Fruit fly (Drosophila melanogaster): Measurements from ENCODE around the gene CG12708.

The CG12708 gene

DNA sequence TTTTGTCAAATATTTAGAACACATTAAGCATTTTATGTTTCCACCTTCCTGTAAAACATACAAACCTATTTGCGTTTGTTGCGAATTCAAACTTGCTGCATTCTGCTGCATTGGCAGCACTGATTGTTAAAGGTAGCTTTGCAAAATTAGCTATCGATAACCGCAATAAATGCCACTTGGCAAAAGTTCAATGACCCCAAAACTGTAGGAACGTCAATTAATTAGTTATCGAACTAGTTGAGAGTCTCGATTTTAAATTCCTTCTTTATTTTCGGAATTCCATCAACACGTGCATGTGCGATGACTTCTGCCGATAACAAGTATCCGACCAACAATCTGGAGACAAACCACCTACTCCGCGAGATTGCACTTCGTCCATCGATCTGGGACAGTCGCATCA, 13.0 kb upstream of the CG12708 start, which contains the start of gene CG8119:
CG8119 (plus strand) TSS at position 301 of the 400 bp plus-strand sequence.
- no peak for TF ChIP-seq CG17801 (GFP tag; optimal IDR thresholded peaks at IDR 0.05; ENCODE audit: partially characterized antibody)

DNA sequence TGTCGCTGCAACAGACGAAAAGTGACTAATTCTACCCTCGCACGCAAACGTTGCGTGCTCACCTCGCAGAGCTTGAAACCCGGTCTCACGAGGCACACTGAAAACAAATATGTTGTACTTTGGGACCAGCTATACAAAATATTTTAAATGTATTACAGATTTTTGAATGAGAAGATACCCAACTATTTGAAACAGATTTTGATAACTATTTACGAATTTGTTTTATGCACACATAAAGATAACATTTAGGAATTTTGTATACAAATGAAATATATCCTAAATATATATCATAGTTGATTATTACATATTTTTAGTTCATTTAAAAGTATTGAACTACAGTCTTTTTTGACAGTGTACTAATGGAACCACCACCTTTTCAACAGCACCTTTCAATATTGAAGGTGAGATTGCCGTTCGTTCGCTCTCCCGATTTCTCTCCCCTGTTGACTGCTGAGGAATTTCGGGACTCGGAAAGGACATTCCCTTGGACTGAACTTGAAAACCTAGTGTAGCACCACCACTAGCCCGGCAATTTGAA, 4.2 kb upstream of the CG12708 start, which contains the start of gene CG15646:
CG15646 (minus strand) TSS at position 4 of the 538 bp plus-strand sequence.
- no peak for TF ChIP-seq CG17801 (GFP tag; optimal IDR thresholded peaks at IDR 0.05; ENCODE audit: partially characterized antibody)

DNA sequence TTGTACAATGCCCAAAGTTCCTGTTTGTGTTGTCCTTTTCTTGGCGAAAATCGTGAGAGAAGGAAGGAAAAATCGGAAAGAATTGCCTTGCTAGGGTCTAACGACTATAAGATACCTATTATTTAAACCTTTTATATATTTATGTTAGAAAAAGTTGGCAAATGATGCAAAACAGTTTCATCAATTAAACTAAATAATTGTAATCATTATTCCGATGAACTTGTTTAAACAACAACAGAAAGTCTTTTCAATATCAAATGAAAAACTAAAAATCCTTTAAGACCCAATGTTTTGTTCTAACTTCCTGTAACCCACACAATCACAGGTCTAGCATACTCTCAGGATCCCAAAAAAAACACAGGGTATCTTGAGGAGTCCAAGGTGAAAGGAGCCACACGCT, 939 bp upstream of the CG12708 start:
- TF ChIP-seq CG17801 (GFP tag; optimal IDR thresholded peaks at IDR 0.05; ENCODE audit: partially characterized antibody) = no peak

DNA sequence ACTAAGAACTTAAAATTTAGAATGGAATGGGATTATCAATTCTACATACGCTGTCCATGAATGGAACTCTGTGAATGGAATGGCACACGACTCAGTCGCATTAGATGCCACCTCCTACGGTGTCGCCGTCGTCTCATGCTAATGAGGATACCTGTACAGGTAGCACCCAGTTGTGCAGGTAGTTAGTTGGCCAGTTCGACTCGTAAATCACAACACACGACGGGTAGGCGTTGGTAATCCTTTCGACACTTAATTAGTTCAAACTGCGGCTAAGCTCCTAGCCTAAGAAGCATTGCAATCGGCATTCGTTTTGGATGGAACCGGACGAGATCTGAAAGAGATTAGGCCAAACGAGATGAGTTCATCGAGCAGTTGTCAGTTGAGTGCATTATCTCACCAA, 9.1 kb downstream of the CG12708 start:
- no peak for TF ChIP-seq CG17801 (GFP tag; optimal IDR thresholded peaks at IDR 0.05; ENCODE audit: partially characterized antibody)

DNA sequence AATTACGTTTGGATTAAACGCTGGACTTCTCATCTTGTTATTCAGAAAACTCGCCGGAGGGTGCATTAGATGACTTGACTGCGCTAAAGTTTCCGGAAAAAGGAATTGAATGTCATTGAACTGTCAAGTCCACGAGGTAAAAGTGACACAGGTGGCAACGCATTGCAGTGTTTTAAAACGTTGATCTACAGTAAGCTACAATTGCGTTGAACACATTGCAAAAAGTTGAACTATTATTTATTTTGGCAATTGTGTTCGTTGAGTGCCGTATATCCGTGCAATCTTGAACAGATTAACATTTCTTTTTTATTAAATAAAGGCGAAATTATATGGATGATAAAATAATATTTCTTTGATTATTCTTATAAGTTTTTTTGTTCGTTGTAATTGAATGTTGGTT, 13.5 kb downstream of the CG12708 start, which contains the start of gene CG15599:
CG15599 (minus strand) TSS at position 101 of the 400 bp plus-strand sequence.
- no peak for TF ChIP-seq CG17801 (GFP tag; optimal IDR thresholded peaks at IDR 0.05; ENCODE audit: partially characterized antibody)

DNA sequence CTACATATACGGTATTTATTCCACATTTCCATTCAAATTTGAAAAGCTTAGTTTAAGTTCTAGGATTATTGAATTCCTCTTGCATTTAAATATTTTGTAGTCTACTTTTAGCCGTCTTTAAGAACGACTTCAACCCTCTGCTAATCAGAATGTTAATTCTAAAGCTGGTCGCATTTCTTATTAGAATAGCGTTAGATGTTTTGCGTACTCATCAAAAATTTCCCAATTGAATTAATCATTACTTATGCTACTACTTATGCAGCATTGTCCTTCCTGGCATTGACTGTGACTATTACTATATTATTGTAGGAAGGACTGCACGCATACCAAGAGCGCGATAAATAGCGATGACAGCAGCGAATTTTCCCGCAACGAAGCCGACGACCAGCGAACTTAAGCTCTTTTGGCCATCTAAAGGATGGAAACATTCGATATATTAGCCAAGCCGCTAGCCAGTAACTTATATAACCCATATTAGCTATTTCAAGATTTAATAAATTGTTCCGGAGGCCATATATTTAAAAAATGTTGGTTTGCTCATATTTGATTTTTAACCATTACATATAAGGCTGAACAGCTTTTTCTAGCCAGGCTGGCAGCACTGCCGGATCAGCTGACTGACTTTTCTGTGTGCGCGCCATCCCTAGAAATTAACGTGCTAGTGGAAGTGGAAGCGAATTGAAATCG, 21.7 kb downstream of the CG12708 start, which contains the start of gene CG8128:
CG8128 (plus strand) TSS at position 641 of the 687 bp plus-strand sequence.
- peak; percentile 8 for TF ChIP-seq CG17801 (GFP tag; optimal IDR thresholded peaks at IDR 0.05; ENCODE audit: partially characterized antibody)

DNA sequence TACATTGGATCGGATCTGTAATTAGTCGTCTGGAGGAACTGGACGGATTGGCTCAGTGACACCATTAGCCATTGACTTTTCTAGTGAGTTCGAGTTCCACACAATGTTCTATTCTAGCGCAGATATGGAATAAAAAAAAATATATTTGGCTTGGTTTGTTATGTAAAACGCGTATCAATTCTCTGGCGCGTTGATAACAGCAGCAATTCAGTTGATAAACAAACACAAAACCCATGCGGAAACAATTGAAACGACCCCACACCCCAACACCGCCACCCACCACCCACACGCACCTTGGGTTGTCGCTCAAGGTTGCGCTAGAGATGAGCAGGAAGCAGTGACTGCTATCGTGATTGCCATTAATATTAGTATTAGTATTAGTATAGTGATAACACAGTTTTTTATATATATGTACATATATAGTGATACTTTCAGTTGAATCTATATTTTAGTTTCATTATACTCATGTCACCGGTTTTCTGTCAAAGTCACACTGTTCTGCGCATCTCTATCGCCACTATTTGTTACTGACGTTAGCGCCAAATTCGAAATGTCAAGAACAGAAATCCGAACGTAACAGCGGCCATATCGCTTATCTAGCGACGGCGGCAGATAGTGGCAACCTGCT, 22.4 kb downstream of the CG12708 start:
- TF ChIP-seq CG17801 (GFP tag; optimal IDR thresholded peaks at IDR 0.05; ENCODE audit: partially characterized antibody) = peak; percentile 86

DNA sequence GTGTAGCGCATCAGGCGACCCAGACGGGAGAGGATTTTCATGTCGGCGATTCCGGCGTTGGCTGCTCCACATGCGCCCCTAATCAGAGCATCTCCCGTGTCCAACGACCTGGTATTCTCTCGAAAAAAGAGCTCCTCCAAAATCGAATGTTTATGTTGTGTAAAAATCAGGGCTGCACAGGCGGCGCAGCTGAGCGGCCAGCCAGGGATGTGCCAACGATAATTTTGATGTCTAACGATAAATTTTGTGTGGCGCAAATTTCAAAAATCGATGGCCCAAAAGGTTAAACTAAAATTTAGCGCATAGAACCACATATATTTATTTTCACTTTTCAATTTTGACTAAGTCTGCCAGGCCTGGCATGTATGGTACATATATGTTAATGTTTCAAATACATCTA, 25.8 kb downstream of the CG12708 start, which contains the start of gene CG9240:
CG9240 (minus strand) TSS at position 213 of the 400 bp plus-strand sequence.
- TF ChIP-seq CG17801 (GFP tag; optimal IDR thresholded peaks at IDR 0.05; ENCODE audit: partially characterized antibody) = peak; percentile 47

DNA sequence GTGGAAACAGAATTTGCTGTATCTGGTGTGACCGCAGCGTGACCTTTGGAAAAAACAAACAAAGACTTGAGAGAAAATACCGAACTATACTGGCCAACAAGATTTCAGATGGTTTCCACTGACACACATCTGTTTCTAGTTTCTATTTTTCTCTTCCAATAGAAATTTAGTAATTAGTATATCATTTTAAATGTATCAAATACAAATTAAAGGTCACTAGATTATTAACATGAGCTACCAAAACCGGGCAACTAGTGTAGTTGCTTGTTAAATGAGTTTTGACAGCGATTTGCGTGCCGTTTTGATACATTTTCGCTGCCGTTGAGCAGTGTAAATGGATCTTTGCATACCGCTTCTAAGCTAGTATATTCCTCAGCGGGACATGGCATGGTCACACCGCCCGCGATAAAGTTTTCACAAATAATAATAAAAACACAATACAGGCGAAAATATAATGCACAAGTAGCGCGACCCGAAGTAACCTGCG, 28.5 kb downstream of the CG12708 start, which contains the start of the genes Pis and Hap40:
Pis (minus strand) TSS at position 51 of the 487 bp plus-strand sequence.
Hap40 (plus strand) TSS at position 406 of the 487 bp plus-strand sequence.
- TF ChIP-seq CG17801 (GFP tag; optimal IDR thresholded peaks at IDR 0.05; ENCODE audit: partially characterized antibody) = no peak

DNA sequence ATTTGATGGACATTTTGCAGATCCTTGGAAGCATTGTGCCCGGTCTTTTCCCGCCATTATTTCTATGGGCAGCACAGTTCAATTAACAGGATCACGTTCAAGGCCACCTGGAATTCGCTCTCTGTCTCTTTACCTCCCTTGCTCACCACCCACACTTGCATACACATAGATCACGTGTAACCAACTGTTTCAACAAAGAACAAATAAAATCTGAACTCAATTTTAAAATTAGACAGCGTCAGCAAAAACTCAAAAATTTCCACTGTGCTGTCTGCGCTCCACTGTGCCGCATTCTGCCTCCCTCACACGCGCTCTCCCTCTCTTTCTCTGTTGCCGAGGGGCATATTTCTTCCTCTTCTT, 34.3 kb downstream of the CG12708 start:
- no peak for TF ChIP-seq CG17801 (GFP tag; optimal IDR thresholded peaks at IDR 0.05; ENCODE audit: partially characterized antibody)

DNA sequence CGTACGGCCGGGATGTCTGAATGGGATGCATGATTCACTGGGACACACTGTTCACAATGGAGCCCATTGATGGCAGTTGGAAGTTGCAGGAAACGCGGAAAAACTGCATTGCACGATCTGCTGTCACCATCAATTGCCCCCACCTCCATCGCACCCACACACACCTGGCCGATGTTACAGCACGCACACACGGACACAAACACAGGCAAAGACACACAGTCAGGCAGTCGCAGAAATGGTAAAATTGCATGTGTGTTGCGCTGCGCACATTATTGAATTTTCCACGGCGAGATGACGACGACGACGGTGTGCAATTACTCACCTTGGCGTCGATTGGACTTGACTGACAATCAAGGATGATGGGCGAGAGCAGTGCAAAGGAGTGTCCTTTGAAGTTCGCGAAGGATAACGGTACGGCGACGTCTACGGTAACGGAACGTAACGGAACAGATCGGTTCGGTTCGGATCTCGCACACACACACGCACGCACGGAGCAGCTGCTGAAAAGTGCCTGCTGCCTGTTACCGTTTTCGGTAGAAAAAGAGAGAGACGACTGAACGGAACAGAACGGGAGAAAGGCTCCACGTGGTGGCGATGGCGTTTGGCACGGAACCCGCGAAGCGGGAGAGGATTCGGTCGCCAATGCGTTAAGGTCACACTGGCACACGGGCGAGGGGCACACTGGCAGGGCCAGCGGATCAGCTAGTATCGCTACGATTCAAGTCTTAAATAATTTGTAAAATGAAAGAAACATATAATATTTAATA, 34.9 kb downstream of the CG12708 start, which contains the start of the genes CG9281 and CG15601:
CG9281 (minus strand) TSS at position 556 of the 767 bp plus-strand sequence.
CG15601 (plus strand) TSS at position 664 of the 767 bp plus-strand sequence.
- TF ChIP-seq CG17801 (GFP tag; optimal IDR thresholded peaks at IDR 0.05; ENCODE audit: partially characterized antibody) = peak; percentile 63

DNA sequence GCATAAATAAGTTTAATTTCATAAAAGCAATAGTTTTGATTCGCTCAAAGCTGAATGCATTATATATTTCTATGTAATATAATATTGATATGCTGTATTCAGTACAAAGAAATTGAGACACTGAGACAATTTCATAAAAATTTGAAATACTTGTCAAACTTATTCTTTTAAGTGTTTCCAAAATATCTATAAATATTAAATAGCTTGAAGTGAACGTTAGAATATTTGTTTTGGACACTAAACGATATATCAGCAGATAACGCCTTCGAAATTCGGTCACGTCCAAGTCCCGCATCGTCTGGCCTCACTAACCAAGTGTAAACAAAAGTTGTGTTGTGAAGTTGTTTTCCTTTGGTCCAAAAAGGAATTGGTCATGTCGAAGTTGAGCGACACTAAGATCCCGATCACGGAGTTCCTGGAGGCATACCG, 35.5 kb downstream of the CG12708 start:
- no peak for TF ChIP-seq CG17801 (GFP tag; optimal IDR thresholded peaks at IDR 0.05; ENCODE audit: partially characterized antibody)

DNA sequence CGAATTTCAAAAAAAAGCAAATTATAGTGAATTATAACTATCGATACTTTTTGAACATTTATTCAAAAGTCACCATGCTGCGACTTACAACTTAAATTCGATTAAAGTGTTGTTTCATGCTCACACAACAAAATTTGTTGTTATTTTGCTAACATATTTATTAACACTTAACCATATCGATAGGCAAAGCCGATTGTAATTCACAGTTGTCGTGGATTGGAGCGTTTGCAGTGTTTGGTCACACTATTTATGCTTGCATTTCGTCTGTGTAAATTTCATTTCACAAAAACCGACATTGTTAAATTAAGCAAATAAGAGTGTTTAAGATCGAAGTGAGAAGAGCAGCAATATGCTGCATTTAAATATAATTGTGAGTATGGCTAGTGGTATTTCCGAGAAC, 37.1 kb downstream of the CG12708 start, which contains the start of gene HUWE1:
HUWE1 (plus strand) TSS at position 220 of the 400 bp plus-strand sequence.
- TF ChIP-seq CG17801 (GFP tag; optimal IDR thresholded peaks at IDR 0.05; ENCODE audit: partially characterized antibody) = peak; percentile 59

Data from ovary, adult (tissue).